Worm (Caenorhabditis elegans): ENCODE data around the gene F57C2.4.
A peak's percentile ranks its signal among the peaks of the same experiment; 100 is the strongest.
"Not testable (repeated sequence)": the region's sequence is repeated elsewhere in the genome, so short reads cannot be mapped to it uniquely, and the experiment has no call there.

The F57C2.4 gene

DNA sequence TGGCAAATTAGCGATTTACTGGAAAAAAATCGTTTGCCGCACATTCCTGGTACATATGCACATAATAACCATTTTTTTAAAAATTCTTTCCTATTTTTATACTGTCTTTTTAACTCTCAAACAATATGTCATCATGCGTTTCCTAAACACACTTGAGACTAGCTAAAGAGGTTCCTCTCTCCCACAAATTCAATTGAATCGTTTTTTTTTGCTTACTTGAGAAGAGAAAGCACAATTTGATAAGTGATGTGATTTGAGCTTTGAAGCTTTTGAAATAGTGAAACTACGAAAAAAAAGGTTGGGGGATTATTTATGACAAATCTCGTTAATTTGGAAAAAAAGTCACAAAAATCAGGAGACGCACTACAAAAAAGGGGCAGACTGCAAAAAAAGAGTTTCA is 29.9 kb downstream of the F57C2.4 start:
- peak; percentile 30 for TF ChIP-seq aha-1 (tag)
- no peak for TF ChIP-seq F44E2.7 (GFP tag; IDR thresholded peaks at IDR 0.05)
- TF ChIP-seq ctbp-1 (GFP tag; IDR thresholded peaks at IDR 0.05): 0 out of 2 replicates have a peak, but pooled peaks have one; percentile 18

DNA sequence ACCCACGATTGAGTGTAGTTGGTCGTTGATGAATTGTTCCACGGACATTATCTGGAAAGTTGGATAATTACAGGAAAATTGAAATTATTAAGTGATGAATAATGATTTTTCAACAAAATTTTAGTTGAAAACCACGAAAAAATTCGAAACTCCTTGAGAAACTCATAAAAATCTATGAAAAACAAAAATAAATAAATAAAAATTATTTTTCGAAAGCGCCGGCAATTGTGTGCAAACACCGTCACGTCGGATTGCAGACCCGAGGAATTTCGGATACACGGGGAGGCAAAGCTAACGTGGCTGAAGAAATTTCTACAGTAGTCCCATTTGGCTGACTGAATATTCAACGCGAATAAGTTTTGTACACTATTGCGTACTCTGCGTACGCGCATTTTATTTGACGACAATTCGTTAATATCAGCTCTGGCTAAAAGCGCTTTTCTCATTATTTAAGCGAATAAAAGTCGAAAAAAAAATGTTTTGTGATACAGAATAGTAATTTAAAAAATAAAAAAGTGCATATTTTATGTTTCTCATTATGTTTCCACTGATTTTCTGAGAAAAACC is 36.5 kb downstream of the F57C2.4 start, which contains the start of gene mog-4:
Gene mog-4, minus strand, starts transcription at position 51 of the 567 bp plus-strand sequence.
- TF ChIP-seq unc-130 (GFP tag; optimal IDR thresholded peaks at IDR 0.05) (peak; percentile 98), lim-7 (GFP tag; IDR thresholded peaks at IDR 0.05) (peak; percentile 82), rbr-2 (tag; optimal IDR thresholded peaks at IDR 0.05) (peak; percentile 98), hlh-30 (tag; optimal IDR thresholded peaks at IDR 0.05; ENCODE audit: insufficient read depth) (peak; percentile 71), ceh-44 (GFP tag; IDR thresholded peaks at IDR 0.05) (peak; percentile 99), mdt-29 (GFP tag; IDR thresholded peaks at IDR 0.05) (peak; percentile 99), snpc-1.2 (GFP tag; IDR thresholded peaks at IDR 0.05) (peak; percentile 91), pha-4 (GFP tag; IDR thresholded peaks at IDR 0.05) (peak; percentile 99), ZK337.2 (GFP tag; IDR thresholded peaks at IDR 0.05) (peak; percentile 100), sdz-12 (GFP tag; optimal IDR thresholded peaks at IDR 0.05) (peak; percentile 73), D1046.2 (GFP tag; IDR thresholded peaks at IDR 0.05) (peak; percentile 98), mxl-3 (GFP tag; optimal IDR thresholded peaks at IDR 0.05) (peak; percentile 94), madf-9 (GFP tag; conservative IDR thresholded peaks at IDR 0.05) (peak; percentile 100), php-3 (GFP tag; IDR thresholded peaks at IDR 0.05) (peak; percentile 99), T26A8.4 (GFP tag; IDR thresholded peaks at IDR 0.05) (peak; percentile 99), madf-5 (GFP tag; IDR thresholded peaks at IDR 0.05) (peak; percentile 99 to 100), vab-7 (GFP tag; IDR thresholded peaks at IDR 0.05) (peak; percentile 100), F10B5.3 (tag; optimal IDR thresholded peaks at IDR 0.05) (peak; percentile 74), mdl-1 (tag; optimal IDR thresholded peaks at IDR 0.05) (peak in 1 of 2 experiments; percentile 83), aha-1 (tag) (peak; percentile 84), Y5F2A.4 (GFP tag; optimal IDR thresholded peaks at IDR 0.05) (peak; percentile 64), nhr-76 (tag; optimal IDR thresholded peaks at IDR 0.05) (peak; percentile 43), spr-3 (GFP tag; optimal IDR thresholded peaks at IDR 0.05) (peak; percentile 84), ZK546.5 (tag; optimal IDR thresholded peaks at IDR 0.05) (peak in 1 of 2 experiments; percentile 63), nhr-48 (tag; optimal IDR thresholded peaks at IDR 0.05) (peak; percentile 87), lin-13 (GFP tag; optimal IDR thresholded peaks at IDR 0.05) (peak; percentile 62), lir-3 (tag; optimal IDR thresholded peaks at IDR 0.05) (peak; percentile 61), nhr-77 (tag; optimal IDR thresholded peaks at IDR 0.05) (peak; percentile 99), hif-1 (tag; optimal IDR thresholded peaks at IDR 0.05) (peak; percentile 76 to 96), dve-1 (tag; optimal IDR thresholded peaks at IDR 0.05; ENCODE audit: insufficient read depth) (peak; percentile 94), ceh-20 (GFP tag; IDR thresholded peaks at IDR 0.05) (peak; percentile 100), mes-2 (tag; optimal IDR thresholded peaks at IDR 0.05; ENCODE audit: poor library complexity, severe bottlenecking) (peak; percentile 98), ctbp-1 (GFP tag; IDR thresholded peaks at IDR 0.05) (peak; percentile 99), duxl-1 (tag; optimal IDR thresholded peaks at IDR 0.05; ENCODE audit: poor library complexity) (peak; percentile 92), zfp-3 (GFP tag; conservative IDR thresholded peaks at IDR 0.05) (peak; percentile 100), lin-15B (tag; optimal IDR thresholded peaks at IDR 0.05) (peak; percentile 59), dmd-8 (GFP tag; IDR thresholded peaks at IDR 0.05) (peak; percentile 83), egl-43 (GFP tag; IDR thresholded peaks at IDR 0.05) (peak; percentile 98), hlh-11 (tag; optimal IDR thresholded peaks at IDR 0.05) (peak; percentile 95), fkh-10 (GFP tag; optimal IDR thresholded peaks at IDR 0.05) (peak; percentile 75), mxl-2 (GFP tag; conservative IDR thresholded peaks at IDR 0.05) (peak; percentile 94), spr-1 (tag; optimal IDR thresholded peaks at IDR 0.05) (peak; percentile 93), jun-1 (tag; optimal IDR thresholded peaks at IDR 0.05) (peak; percentile 40), dpl-1 (GFP tag; optimal IDR thresholded peaks at IDR 0.05) (peak; percentile 79), F44E2.7 (GFP tag; IDR thresholded peaks at IDR 0.05) (peak; percentile 77; the same call in 1 of the 2 replicates), mep-1 (tag; optimal IDR thresholded peaks at IDR 0.05) (peak; percentile 90)
- not testable (repeated sequence) for TF ChIP-seq pha-4 (tag; optimal IDR thresholded peaks at IDR 0.05)
